Fruit fly (Drosophila melanogaster) Kc167 (cell line): ENCODE measurements around the gene CG34347.

Source experiments
- Myc ChIP-seq: fragments of >200 bp; optimal IDR thresholded peaks from 2 replicates; lab custom pipeline; 2017; ENCODE audit warnings: missing external identifiers
- h ChIP-seq: fragments of >200 bp; optimal IDR thresholded peaks from 3 replicates; lab custom pipeline; 2018; ENCODE audit warnings: missing external identifiers
- insv ChIP-seq: fragments of >200 bp; optimal IDR thresholded peaks from 3 replicates; lab custom pipeline; 2018; ENCODE audit warnings: missing external identifiers
- psq ChIP-seq: fragments of >200 bp; optimal IDR thresholded peaks from 2 replicates; lab custom pipeline; 2017; ENCODE audit warnings: missing external identifiers

DNA sequence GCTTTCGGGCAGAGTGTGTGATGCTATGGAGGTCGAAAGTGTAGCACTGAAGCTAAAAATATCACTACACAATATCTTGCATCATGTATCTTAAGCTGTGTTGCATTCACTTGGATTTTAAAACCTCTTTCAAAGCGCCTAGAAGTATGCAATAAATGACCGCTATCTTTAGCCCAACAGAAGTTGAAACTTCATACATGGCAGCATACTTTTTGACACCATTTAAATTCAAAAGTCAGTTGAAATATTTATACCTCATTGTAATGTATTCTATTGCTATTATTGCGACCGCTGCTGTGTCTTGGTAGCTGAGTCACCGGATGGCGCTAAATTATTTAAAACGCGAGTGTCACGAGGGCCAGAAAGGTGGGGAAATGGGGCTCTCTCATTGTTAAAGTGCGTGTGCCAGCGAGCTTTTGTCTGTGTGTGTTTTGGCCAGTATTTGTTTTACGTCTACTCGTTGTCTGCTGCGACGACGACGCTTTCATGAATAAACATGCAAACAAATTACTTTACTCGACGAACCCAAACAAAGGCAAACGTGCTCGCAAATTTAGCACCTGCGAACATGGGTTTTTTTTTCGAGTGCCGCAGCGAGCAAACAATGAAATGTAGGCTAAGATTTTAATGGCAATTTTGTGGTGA lies 40.1 kb upstream of the CG34347 start:
- TF ChIP-seq Myc (lab: Kevin White, UChicago) (no peak), h (lab: Kevin White, UChicago) (no peak), psq (lab: Kevin White, UChicago) (no peak), insv (lab: Kevin White, UChicago) (no peak)
